Worm (Caenorhabditis elegans) whole organism, midembryonic: ENCODE measurements around the gene ZK381.8.

ENCODE experiments used
- cog-1 ChIP-seq: sonication (generic microtip); optimal IDR thresholded peaks from 2 replicates; lab custom pipeline; 2016; ENCODE audit warnings: missing genetic modification characterization, missing compliant biosample characterization
- flt-1 ChIP-seq: fragments of 200-800 bp; sonication (Bioruptor generic); IDR thresholded peaks from 2 replicates; pipeline ENCODE4 v1.3.6; 2022; ENCODE audit warnings: missing genetic modification characterization, missing compliant biosample characterization
- med-1 ChIP-seq: sonication (generic microtip); optimal IDR thresholded peaks from 2 replicates; lab custom pipeline; 2017; ENCODE audit warnings: missing genetic modification characterization, mild to moderate bottlenecking, missing compliant biosample characterization, antibody characterized with exemption, missing genetic modification reagents; ENCODE audit not compliant: insufficient read depth
- ztf-23 ChIP-seq: fragments of 200-800 bp; sonication (Bioruptor generic); IDR thresholded peaks from 2 replicates; pipeline ENCODE4 v1.3.6; 2022; ENCODE audit warnings: missing genetic modification reagents, missing genetic modification characterization, missing compliant biosample characterization

DNA sequence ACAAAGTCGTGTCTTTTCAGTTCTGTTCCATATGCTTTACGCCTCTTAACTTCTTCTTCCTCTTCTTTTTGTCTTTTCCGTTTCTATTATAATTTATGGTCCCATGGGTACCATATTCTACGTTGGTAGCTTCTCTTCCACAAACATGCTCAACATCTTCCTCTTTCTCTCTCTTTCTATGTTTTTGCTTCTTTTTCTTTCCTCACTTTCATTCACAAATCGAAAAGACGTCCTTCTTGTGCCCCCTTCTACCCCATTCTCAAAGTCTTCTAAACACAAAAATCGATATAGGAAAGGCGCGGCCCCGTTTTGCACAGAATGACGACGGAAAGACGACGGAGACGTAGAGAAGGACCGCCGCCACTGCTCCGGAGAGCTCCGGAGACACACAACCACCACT, 11.5 kb downstream of the ZK381.8 start:
- no peak for TF ChIP-seq ztf-23 (GFP tag; lab: Robert Waterston, UW)
- no peak for TF ChIP-seq flt-1 (GFP tag; lab: Robert Waterston, UW)
- no peak for TF ChIP-seq med-1 (GFP tag; lab: Kevin White, UChicago)
- TF ChIP-seq cog-1 (tag; lab: Kevin White, UChicago), result no peak
